Worm (Caenorhabditis elegans) whole organism, L3 larva: ENCODE data around the gene pals-32.

ENCODE experiments used
- ceh-82 ChIP-seq: fragments of 150-350 bp; optimal IDR thresholded peaks from 2 replicates; lab custom pipeline; 2014; ENCODE audit warnings: missing biosample characterization, missing genetic modification characterization
- ceh-9 ChIP-seq: sonication (generic microtip); optimal IDR thresholded peaks from 2 replicates; lab custom pipeline; 2018; ENCODE audit warnings: missing biosample characterization, missing genetic modification characterization
- fkh-10 ChIP-seq: sonication (generic microtip); optimal IDR thresholded peaks from 2 replicates; lab custom pipeline; 2017; ENCODE audit warnings: missing biosample characterization, missing genetic modification reagents, missing genetic modification characterization
- jun-1 ChIP-seq: fragments of 150-350 bp; optimal IDR thresholded peaks from 2 replicates; lab custom pipeline; 2014; ENCODE audit warnings: missing biosample characterization, missing genetic modification reagents, missing genetic modification characterization
- pqm-1 ChIP-seq: fragments of 150-350 bp; optimal IDR thresholded peaks from 2 replicates; lab custom pipeline; 2017; ENCODE audit warnings: missing biosample characterization, missing genetic modification characterization, inconsistent platforms
- snpc-4 ChIP-seq: fragments of 150-350 bp; optimal IDR thresholded peaks from 2 replicates; lab custom pipeline; 2014; ENCODE audit warnings: missing biosample characterization, missing genetic modification characterization
- unc-39 ChIP-seq: sonication (generic microtip); optimal IDR thresholded peaks from 4 replicates; lab custom pipeline; 2017; ENCODE audit warnings: missing biosample characterization, missing genetic modification characterization

DNA sequence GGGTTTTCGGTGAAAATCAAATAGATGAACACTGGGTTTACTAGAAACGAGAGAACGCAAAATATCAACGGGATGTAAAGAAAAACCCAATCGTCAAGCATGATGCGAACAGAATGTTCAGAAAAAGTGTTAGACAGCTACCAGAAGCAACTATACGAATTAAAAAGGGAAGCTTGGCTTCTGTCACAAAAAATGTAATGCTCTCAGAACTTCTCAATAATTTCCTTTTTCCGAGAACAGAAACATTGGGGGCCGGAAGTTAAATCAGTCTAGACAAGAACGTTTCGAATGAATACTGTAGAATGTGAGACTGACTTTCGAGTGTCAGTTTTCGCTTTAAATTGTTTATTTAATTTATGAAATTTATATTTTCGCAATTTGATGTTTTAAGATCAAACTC, 36.7 kb upstream of the pals-32 start, which contains the start of gene srj-54:
- TF ChIP-seq jun-1 (tag; lab: Kevin White, UChicago), result no peak
- TF ChIP-seq ceh-9, result no peak
- no peak for TF ChIP-seq ceh-82 (tag; lab: Kevin White, UChicago)
- no peak for TF ChIP-seq pqm-1 (tag; lab: Kevin White, UChicago)
- no peak for TF ChIP-seq snpc-4 (tag; lab: Kevin White, UChicago)
- TF ChIP-seq fkh-10 (GFP tag; lab: Kevin White, UChicago), result no peak
- no peak for TF ChIP-seq unc-39 (tag; lab: Kevin White, UChicago)
